Fruit fly (Drosophila melanogaster) whole organism, embryonic: Measurements from ENCODE around the gene sr.

Experiments
- CG10321 ChIP-seq: fragments of 200-800 bp; sonication (Bioruptor generic); IDR thresholded peaks from 2 replicates; pipeline ENCODE4 v1.3.6; 2022; ENCODE audit warnings: missing biosample characterization, missing genetic modification characterization
- CG14667 ChIP-seq: fragments of 200-800 bp; sonication (Bioruptor generic); IDR thresholded peaks from 2 replicates; pipeline ENCODE4 v1.3.6; 2022; ENCODE audit warnings: missing biosample characterization, missing genetic modification characterization
- CG16863 ChIP-seq: fragments of 200-800 bp; sonication (Bioruptor generic); optimal IDR thresholded peaks from 3 replicates; lab custom pipeline; 2016; ENCODE audit warnings: missing biosample characterization, missing genetic modification characterization
- CG17568 ChIP-seq: fragments of 200-800 bp; sonication (Bioruptor generic); optimal IDR thresholded peaks from 2 replicates; lab custom pipeline; 2018; ENCODE audit warnings: missing biosample characterization, mild to moderate bottlenecking, missing genetic modification characterization, moderate library complexity
- CG34224 ChIP-seq: fragments of 200-800 bp; sonication (Bioruptor generic); IDR thresholded peaks from 3 replicates; pipeline ENCODE4 v1.3.6; 2022; ENCODE audit warnings: missing biosample characterization, missing genetic modification characterization; ENCODE audit not compliant: partially characterized antibody
- CG8281 ChIP-seq: fragments of 200-800 bp; sonication (Bioruptor generic); optimal IDR thresholded peaks from 2 replicates; lab custom pipeline; 2018; ENCODE audit warnings: missing biosample characterization, mild to moderate bottlenecking, missing genetic modification characterization, moderate library complexity
- Dref ChIP-seq: fragments of 200-800 bp; sonication (Bioruptor generic); IDR thresholded peaks from 2 replicates; pipeline ENCODE4 v1.3.6; 2022; ENCODE audit warnings: missing biosample characterization, missing genetic modification characterization
- bcd ChIP-seq: fragments of 200-800 bp; sonication (Bioruptor generic); optimal IDR thresholded peaks from 2 replicates; lab custom pipeline; 2017; ENCODE audit warnings: missing biosample characterization, mild to moderate bottlenecking, missing genetic modification characterization
- gcm2 ChIP-seq: fragments of 200-800 bp; sonication (Bioruptor generic); optimal IDR thresholded peaks from 2 replicates; lab custom pipeline; 2016; ENCODE audit warnings: missing biosample characterization, missing genetic modification characterization
- jumu ChIP-seq: fragments of 200-800 bp; sonication (Bioruptor generic); optimal IDR thresholded peaks from 3 replicates; lab custom pipeline; 2016; ENCODE audit warnings: missing biosample characterization, missing genetic modification characterization
- pb ChIP-seq: fragments of 200-800 bp; sonication (Bioruptor generic); optimal IDR thresholded peaks from 3 replicates; lab custom pipeline; 2016; ENCODE audit warnings: missing biosample characterization, missing genetic modification characterization

dm6 chr3R:18064369-18064768 is 26.2 kb upstream of the sr start:
- TF ChIP-seq jumu (GFP tag; lab: Kevin White, UChicago) (no peak), CG10321 (GFP tag; lab: Robert Waterston, UW) (no peak), bcd (GFP tag; lab: Kevin White, UChicago) (no peak), CG34224 (no peak), Dref (GFP tag; lab: Robert Waterston, UW) (no peak), CG8281 (no peak), CG14667 (GFP tag; lab: Robert Waterston, UW) (no peak), CG17568 (GFP tag; lab: Kevin White, UChicago) (no peak), pb (GFP tag; lab: Kevin White, UChicago) (no peak), CG16863 (no peak), gcm2 (GFP tag; lab: Kevin White, UChicago) (no peak)
